Fruit fly (Drosophila melanogaster): ENCODE data around the gene Dhfr.
A peak's percentile ranks its signal among the peaks of the same experiment; 100 is the strongest.

Gene Dhfr

dm6 chr3R:16455875-16456274 lies 25.1 kb upstream of the Dhfr start, which contains the start of gene CG14883 (continued):
- TF ChIP-seq YL-1 (GFP tag; optimal IDR thresholded peaks at IDR 0.05) (peak; percentile 26), MBD-R2 (GFP tag; IDR thresholded peaks at IDR 0.05) (peak; percentile 54), CG3995 (GFP tag; optimal IDR thresholded peaks at IDR 0.05) (peak; percentile 75), MESR4 (GFP tag; optimal IDR thresholded peaks at IDR 0.05) (peak; percentile 81), pho (GFP tag; optimal IDR thresholded peaks at IDR 0.05) (no peak), PHDP (tag; optimal IDR thresholded peaks at IDR 0.05) (no peak), hkb (optimal IDR thresholded peaks at IDR 0.05) (no peak), hkb (GFP tag; IDR thresholded peaks at IDR 0.05) (no peak), CG15011 (GFP tag; optimal IDR thresholded peaks at IDR 0.05) (no peak), CG4617 (GFP tag; optimal IDR thresholded peaks at IDR 0.05; ENCODE audit: borderline replicate concordance) (peak; percentile 27), amos (GFP tag; IDR thresholded peaks at IDR 0.05; ENCODE audit: partially characterized antibody) (peak; percentile 44; the same call in 1 of the 2 replicates), CG10267 (tag; optimal IDR thresholded peaks at IDR 0.05) (peak; percentile 14), Sry-δ (GFP tag; optimal IDR thresholded peaks at IDR 0.05) (peak; percentile 27), Hmr (GFP tag; optimal IDR thresholded peaks at IDR 0.05) (no peak), CG34224 (GFP tag; IDR thresholded peaks at IDR 0.05; ENCODE audit: partially characterized antibody) (peak; percentile 72), Dp (GFP tag; optimal IDR thresholded peaks at IDR 0.05) (peak; percentile 88), bbx (GFP tag; IDR thresholded peaks at IDR 0.05; ENCODE audit: partially characterized antibody) (peak; percentile 65; the same call in 1 of the 2 replicates), Elba2 (GFP tag; optimal IDR thresholded peaks at IDR 0.05) (no peak), CG11398 (GFP tag; optimal IDR thresholded peaks at IDR 0.05) (no peak), ato (GFP tag; IDR thresholded peaks at IDR 0.05; ENCODE audit: partially characterized antibody) (peak; percentile 33; the same call in 1 of the 2 replicates), jumu (GFP tag; optimal IDR thresholded peaks at IDR 0.05) (no peak), emc (GFP tag; optimal IDR thresholded peaks at IDR 0.05) (no peak), sr (GFP tag; IDR thresholded peaks at IDR 0.05) (no peak), nerfin-2 (GFP tag; IDR thresholded peaks at IDR 0.05; ENCODE audit: partially characterized antibody) (peak; percentile 46; the same call in 1 of the 2 replicates), Doc3 (GFP tag; IDR thresholded peaks at IDR 0.05; ENCODE audit: partially characterized antibody) (0 out of 3 replicates have a peak, but pooled peaks have one; percentile 39), CG13287 (GFP tag; IDR thresholded peaks at IDR 0.05; ENCODE audit: partially characterized antibody) (peak; percentile 69), CG6791 (GFP tag; IDR thresholded peaks at IDR 0.05; ENCODE audit: partially characterized antibody) (peak; percentile 72), CG18619 (GFP tag; optimal IDR thresholded peaks at IDR 0.05) (no peak), CG7271 (tag; optimal IDR thresholded peaks at IDR 0.05) (no peak), croc (GFP tag; conservative IDR thresholded peaks at IDR 0.05) (no peak), Opbp (GFP tag; IDR thresholded peaks at IDR 0.05; ENCODE audit: partially characterized antibody) (peak; percentile 54; the same call in 1 of the 3 replicates), CG9817 (tag; optimal IDR thresholded peaks at IDR 0.05) (no peak), Chrac-16 (GFP tag; optimal IDR thresholded peaks at IDR 0.05) (no peak), hbn (GFP tag; IDR thresholded peaks at IDR 0.05; ENCODE audit: partially characterized antibody) (peak; percentile 34; the same call in 1 of the 2 replicates), CG1024 (GFP tag; IDR thresholded peaks at IDR 0.05) (no peak), Scr (GFP tag; IDR thresholded peaks at IDR 0.05; ENCODE audit: partially characterized antibody) (peak; percentile 53), chinmo (GFP tag; IDR thresholded peaks at IDR 0.05; ENCODE audit: partially characterized antibody) (0 out of 4 replicates have a peak, but pooled peaks have one; percentile 14), BEAF-32 (GFP tag; optimal IDR thresholded peaks at IDR 0.05) (peak; percentile 52), E2f2 (GFP tag; IDR thresholded peaks at IDR 0.05) (peak; percentile 91), CG43689 (GFP tag; IDR thresholded peaks at IDR 0.05) (no peak), CG17568 (GFP tag; optimal IDR thresholded peaks at IDR 0.05) (peak; percentile 18), CG9797 (GFP tag; optimal IDR thresholded peaks at IDR 0.05) (peak; percentile 27), HLH4C (GFP tag; IDR thresholded peaks at IDR 0.05; ENCODE audit: partially characterized antibody) (peak; percentile 58), kah (GFP tag; optimal IDR thresholded peaks at IDR 0.05) (peak; percentile 10), CG12769 (tag; optimal IDR thresholded peaks at IDR 0.05) (no peak), bowl (GFP tag; IDR thresholded peaks at IDR 0.05) (no peak), CG13775 (GFP tag; optimal IDR thresholded peaks at IDR 0.05) (no peak), pzg (GFP tag; optimal IDR thresholded peaks at IDR 0.05) (peak; percentile 43)
